Fruit fly (Drosophila melanogaster): ENCODE data around the gene CG6660.

dm6 chr3R:22898307-22898706 lies 24.8 kb upstream of the CG6660 start:
- TF ChIP-seq toe (GFP tag; optimal IDR thresholded peaks at IDR 0.05), result no peak
- TF ChIP-seq CG5204 (GFP tag; optimal IDR thresholded peaks at IDR 0.05), result no peak
- no peak for TF ChIP-seq tj (GFP tag; optimal IDR thresholded peaks at IDR 0.05)
- no peak for TF ChIP-seq cic (GFP tag; optimal IDR thresholded peaks at IDR 0.05)
- TF ChIP-seq Crg-1 (GFP tag; optimal IDR thresholded peaks at IDR 0.05), result no peak
- TF ChIP-seq CG12768 (GFP tag; optimal IDR thresholded peaks at IDR 0.05), result no peak
- TF ChIP-seq CG1620 (GFP tag; optimal IDR thresholded peaks at IDR 0.05), result no peak
- TF ChIP-seq CG14711 (tag; optimal IDR thresholded peaks at IDR 0.05), result no peak
